Worm (Caenorhabditis elegans) whole organism, young adult: ENCODE data around the gene ipla-7.

ENCODE experiments used
- D2030.7 ChIP-seq: fragments of 200-800 bp; sonication (Bioruptor generic); IDR thresholded peaks from 2 replicates; pipeline ENCODE4 v1.3.6; 2022; ENCODE audit warnings: missing genetic modification reagents, missing genetic modification characterization, missing compliant biosample characterization
- F22D6.2 ChIP-seq: sonication (generic microtip); optimal IDR thresholded peaks from 2 replicates; lab custom pipeline; 2016; ENCODE audit warnings: mild to moderate bottlenecking, missing genetic modification characterization, missing compliant biosample characterization
- F33H1.4 ChIP-seq: fragments of 200-800 bp; sonication (Bioruptor generic); IDR thresholded peaks from 2 replicates; pipeline ENCODE4 v1.3.6; 2022; ENCODE audit warnings: missing genetic modification reagents, missing genetic modification characterization, missing compliant biosample characterization
- F39B2.1 ChIP-seq: fragments of 200-800 bp; sonication (Bioruptor generic); IDR thresholded peaks from 2 replicates; pipeline ENCODE4 v1.3.6; 2022; ENCODE audit warnings: missing genetic modification reagents, missing genetic modification characterization, missing compliant biosample characterization
- F57A8.1 ChIP-seq: fragments of 200-800 bp; sonication (Bioruptor generic); optimal IDR thresholded peaks from 2 replicates; lab custom pipeline; 2018; ENCODE audit warnings: mild to moderate bottlenecking, missing genetic modification characterization, moderate library complexity, missing compliant biosample characterization
- T26A5.8 ChIP-seq: sonication (generic microtip); optimal IDR thresholded peaks from 2 replicates; lab custom pipeline; 2016; ENCODE audit warnings: missing genetic modification characterization, missing compliant biosample characterization
- Y53G8AR.9 ChIP-seq: fragments of 200-800 bp; sonication (Bioruptor generic); conservative IDR thresholded peaks from 2 replicates; pipeline ENCODE4 v1.3.6; 2022; ENCODE audit warnings: missing genetic modification reagents, missing genetic modification characterization, missing compliant biosample characterization
- Y56A3A.18 ChIP-seq: fragments of 200-800 bp; sonication (Bioruptor generic); IDR thresholded peaks from 2 replicates; pipeline ENCODE4 v1.3.6; 2022; ENCODE audit warnings: missing genetic modification reagents, missing genetic modification characterization, missing compliant biosample characterization
- Y95B8A.8 ChIP-seq: fragments of 200-800 bp; sonication (Bioruptor generic); IDR thresholded peaks from 2 replicates; pipeline ENCODE4 v1.3.6; 2022; ENCODE audit warnings: missing genetic modification reagents, missing genetic modification characterization, missing compliant biosample characterization
- aptf-2 ChIP-seq: fragments of 200-800 bp; sonication (Bioruptor generic); conservative IDR thresholded peaks from 2 replicates; pipeline ENCODE4 v1.3.6; 2022; ENCODE audit warnings: missing genetic modification reagents, missing genetic modification characterization, missing compliant biosample characterization
- attf-3 ChIP-seq: fragments of 200-800 bp; sonication (Bioruptor generic); conservative IDR thresholded peaks from 2 replicates; pipeline ENCODE4 v1.3.6; 2022; ENCODE audit warnings: missing genetic modification reagents, missing genetic modification characterization, missing compliant biosample characterization
- bed-2 ChIP-seq: fragments of 200-800 bp; sonication (Bioruptor generic); IDR thresholded peaks from 2 replicates; pipeline ENCODE4 v1.3.6; 2022; ENCODE audit warnings: missing genetic modification reagents, missing genetic modification characterization, missing compliant biosample characterization
- cebp-1 ChIP-seq, 2 experiments: fragments of 200-800 bp in 1 of 2; sonication (Bioruptor generic) in 1 of 2; sonication (generic microtip) in 1 of 2; IDR thresholded peaks in 1 of 2; optimal IDR thresholded peaks in 1 of 2; 2 replicates each; pipeline versions ENCODE4 v1.3.6 to Lab custom; 2017 to 2022; ENCODE audit warnings: missing compliant biosample characterization in 2 of 2, missing genetic modification characterization in 2 of 2, mild to moderate bottlenecking in 1 of 2, missing genetic modification reagents in 1 of 2, moderate library complexity in 1 of 2
- dox-1 ChIP-seq: fragments of 200-800 bp; sonication (Bioruptor generic); IDR thresholded peaks from 2 replicates; pipeline ENCODE4 v1.3.6; 2022; ENCODE audit warnings: missing genetic modification reagents, missing genetic modification characterization, missing compliant biosample characterization
- dpff-1 ChIP-seq: sonication (generic microtip); optimal IDR thresholded peaks from 2 replicates; lab custom pipeline; 2017; ENCODE audit warnings: mild to moderate bottlenecking, missing genetic modification characterization, missing compliant biosample characterization
- dpl-1 ChIP-seq: fragments of 150-350 bp; optimal IDR thresholded peaks from 2 replicates; lab custom pipeline; 2014; ENCODE audit warnings: missing biosample characterization, missing genetic modification reagents, missing genetic modification characterization
- egrh-3 ChIP-seq: fragments of 200-800 bp; sonication (Bioruptor generic); IDR thresholded peaks from 2 replicates; pipeline ENCODE4 v1.3.6; 2022; ENCODE audit warnings: missing genetic modification reagents, missing genetic modification characterization, missing compliant biosample characterization
- fkh-3 ChIP-seq: sonication (generic microtip); optimal IDR thresholded peaks from 2 replicates; lab custom pipeline; 2016; ENCODE audit warnings: mild to moderate bottlenecking, missing genetic modification characterization, missing compliant biosample characterization
- him-1 ChIP-seq: sonication (generic microtip); optimal IDR thresholded peaks from 2 replicates; lab custom pipeline; 2016; ENCODE audit warnings: missing genotype, missing genetic modification reagents, missing genetic modification characterization, missing compliant biosample characterization
- hmg-20 ChIP-seq: fragments of 200-800 bp; sonication (Bioruptor generic); IDR thresholded peaks from 2 replicates; pipeline ENCODE4 v1.3.6; 2022; ENCODE audit warnings: missing genetic modification reagents, missing genetic modification characterization, missing compliant biosample characterization
- let-607 ChIP-seq, 2 experiments: fragments of 200-800 bp in 1 of 2; sonication (Bioruptor generic) in 1 of 2; sonication (generic microtip) in 1 of 2; optimal IDR thresholded peaks; 2 replicates each; lab custom pipeline; 2016 to 2018; ENCODE audit warnings: mild to moderate bottlenecking in 2 of 2, missing compliant biosample characterization in 2 of 2, missing genetic modification characterization in 2 of 2, moderate library complexity in 2 of 2, missing genotype in 1 of 2
- lin-35 ChIP-seq, 3 experiments: fragments of 150-350 bp in 2 of 3; sonication (generic microtip) in 1 of 3; optimal IDR thresholded peaks; 2 replicates each; lab custom pipeline; 2014 to 2018; ENCODE audit warnings: missing biosample characterization in 3 of 3, missing genetic modification characterization in 3 of 3, missing genetic modification reagents in 3 of 3
- lin-54 ChIP-seq: fragments of 200-800 bp; sonication (Bioruptor generic); optimal IDR thresholded peaks from 2 replicates; lab custom pipeline; 2018; ENCODE audit warnings: mild to moderate bottlenecking, missing genetic modification characterization, missing compliant biosample characterization
- lir-1 ChIP-seq: fragments of 200-800 bp; sonication (Bioruptor generic); conservative IDR thresholded peaks from 2 replicates; pipeline ENCODE4 v1.3.6; 2022; ENCODE audit warnings: missing genetic modification reagents, missing genetic modification characterization, missing compliant biosample characterization
- madf-10 ChIP-seq: sonication (generic microtip); optimal IDR thresholded peaks from 2 replicates; lab custom pipeline; 2016; ENCODE audit warnings: mild to moderate bottlenecking, missing genetic modification characterization, missing compliant biosample characterization
- mcd-1 ChIP-seq: fragments of 200-800 bp; sonication (Bioruptor generic); IDR thresholded peaks from 2 replicates; pipeline ENCODE4 v1.3.6; 2022; ENCODE audit warnings: missing genetic modification reagents, missing genetic modification characterization, missing compliant biosample characterization
- mel-28 ChIP-seq: sonication (generic microtip); optimal IDR thresholded peaks from 2 replicates; lab custom pipeline; 2016; ENCODE audit warnings: borderline replicate concordance, mild to moderate bottlenecking, missing genetic modification characterization, missing compliant biosample characterization
- mxl-1 ChIP-seq: sonication (generic microtip); optimal IDR thresholded peaks from 2 replicates; lab custom pipeline; 2016; ENCODE audit warnings: missing genetic modification characterization, missing compliant biosample characterization
- nfya-1 ChIP-seq: sonication (generic microtip); optimal IDR thresholded peaks from 2 replicates; lab custom pipeline; 2017; ENCODE audit warnings: antibody characterized with exemption, missing compliant biosample characterization, missing genetic modification characterization, borderline replicate concordance; ENCODE audit not compliant: insufficient read depth
- snpc-3.4 ChIP-seq: sonication (generic microtip); optimal IDR thresholded peaks from 2 replicates; lab custom pipeline; 2017; ENCODE audit warnings: missing genetic modification characterization, mild to moderate bottlenecking, missing compliant biosample characterization, antibody characterized with exemption, moderate library complexity, missing genotype, missing genetic modification reagents
- snpc-4 ChIP-seq, 5 experiments: fragments of 150-350 bp in 1 of 5; sonication (generic microtip) in 4 of 5; optimal IDR thresholded peaks; 2 replicates each; lab custom pipeline; 2014 to 2018; ENCODE audit warnings: missing genetic modification characterization in 5 of 5, missing biosample characterization in 3 of 5, antibody characterized with exemption in 2 of 5, mild to moderate bottlenecking in 2 of 5, missing compliant biosample characterization in 2 of 5, missing genotype in 2 of 5, moderate library complexity in 2 of 5, missing genetic modification reagents in 1 of 5
- tbp1 ChIP-seq: fragments of 200-800 bp; sonication (Bioruptor generic); optimal IDR thresholded peaks from 2 replicates; lab custom pipeline; 2018; ENCODE audit warnings: mild to moderate bottlenecking, missing genetic modification characterization, missing compliant biosample characterization
- zfh-2 ChIP-seq: fragments of 200-800 bp; sonication (Bioruptor generic); conservative IDR thresholded peaks from 2 replicates; pipeline ENCODE4 v1.3.6; 2022; ENCODE audit warnings: missing genetic modification reagents, missing genetic modification characterization, missing compliant biosample characterization
- zim-3 ChIP-seq: sonication (generic microtip); optimal IDR thresholded peaks from 2 replicates; lab custom pipeline; 2017; ENCODE audit warnings: mild to moderate bottlenecking, missing genetic modification characterization, moderate library complexity, missing compliant biosample characterization
- ztf-18 ChIP-seq: sonication (generic microtip); optimal IDR thresholded peaks from 2 replicates; lab custom pipeline; 2016; ENCODE audit warnings: missing genotype, mild to moderate bottlenecking, missing genetic modification characterization, missing compliant biosample characterization
- ztf-22 ChIP-seq: fragments of 200-800 bp; sonication (Bioruptor generic); optimal IDR thresholded peaks from 2 replicates; lab custom pipeline; 2018; ENCODE audit warnings: mild to moderate bottlenecking, missing genetic modification characterization, moderate library complexity, missing compliant biosample characterization

ipla-7 gene

DNA sequence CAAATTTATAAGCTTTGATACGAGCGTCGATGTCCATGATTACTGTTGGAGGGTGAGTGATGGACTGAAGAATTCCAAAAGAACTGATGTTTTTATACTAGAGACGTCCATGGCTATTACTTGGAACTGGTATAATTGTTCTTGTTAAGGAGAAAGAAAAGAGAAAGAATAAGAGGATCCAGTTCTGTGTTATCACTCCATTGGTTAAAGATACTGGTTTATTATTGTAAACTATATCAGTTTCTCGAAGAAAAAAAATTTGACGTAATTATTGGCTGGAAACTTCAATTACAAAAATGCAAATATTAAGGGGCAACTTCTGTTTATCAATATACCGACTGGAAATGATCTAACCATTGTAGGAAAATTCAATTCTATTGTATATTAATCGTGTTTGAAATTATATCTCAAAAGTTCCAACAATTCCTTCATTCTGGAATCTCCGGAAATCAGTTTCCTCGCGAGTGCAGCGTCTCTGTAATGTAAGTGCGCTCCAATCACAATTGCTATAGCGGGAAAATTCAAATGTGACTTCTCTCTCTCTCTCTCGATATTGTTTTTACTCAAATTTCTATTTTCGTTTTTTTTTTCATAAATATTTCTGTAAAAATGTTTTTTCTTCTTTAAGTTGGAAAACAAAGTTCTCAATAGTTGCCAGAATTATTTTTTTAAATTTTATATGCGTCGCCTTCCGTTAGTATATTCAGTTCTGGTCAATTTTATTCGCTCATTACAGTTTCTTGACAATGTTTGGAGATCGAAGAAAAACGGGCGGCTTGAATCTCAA lies 22.9 kb upstream of the ipla-7 start, which contains the start of the genes col-2 and ndc-80 (continued):
- no peak for TF ChIP-seq egrh-3 (GFP tag; lab: Robert Waterston, UW)
- TF ChIP-seq T26A5.8 = no peak
- no peak for TF ChIP-seq aptf-2
- no peak for TF ChIP-seq zim-3 (tag; lab: Kevin White, UChicago)
- TF ChIP-seq snpc-4 (GFP tag; optimal IDR thresholded peaks at IDR 0.05; lab: Kevin White, UChicago) = no peak
- TF ChIP-seq snpc-4 (tag; optimal IDR thresholded peaks at IDR 0.05; lab: Kevin White, UChicago) = peak in 2 of 4 experiments; percentile 26 to 46
- no peak for TF ChIP-seq dpff-1 (tag; lab: Kevin White, UChicago)
- TF ChIP-seq F39B2.1 = no peak
- TF ChIP-seq F22D6.2 (tag; lab: Kevin White, UChicago) = no peak
- no peak for TF ChIP-seq ztf-22
- TF ChIP-seq F57A8.1 (GFP tag; lab: Kevin White, UChicago) = no peak
- TF ChIP-seq lin-54 (GFP tag; lab: Kevin White, UChicago) = peak; percentile 78
- TF ChIP-seq mcd-1 = peak; percentile 91
- no peak for TF ChIP-seq mxl-1 (tag; lab: Kevin White, UChicago)
- TF ChIP-seq him-1 (tag; lab: Kevin White, UChicago) = peak; percentile 4
- no peak for TF ChIP-seq Y95B8A.8 (GFP tag; lab: Robert Waterston, UW)
- no peak for TF ChIP-seq hmg-20 (GFP tag; lab: Robert Waterston, UW)
- TF ChIP-seq let-607 (tag; optimal IDR thresholded peaks at IDR 0.05; lab: Kevin White, UChicago) = no peak
- TF ChIP-seq snpc-3.4 (tag; lab: Kevin White, UChicago) = peak; percentile 55
- TF ChIP-seq ztf-18 (tag; lab: Kevin White, UChicago) = no peak
- no peak for TF ChIP-seq cebp-1 (GFP tag; IDR thresholded peaks at IDR 0.05; lab: Robert Waterston, UW)
- TF ChIP-seq cebp-1 (tag; optimal IDR thresholded peaks at IDR 0.05; lab: Kevin White, UChicago) = no peak
- peak; percentile 48; the same call in 1 of the 2 replicates for TF ChIP-seq D2030.7 (GFP tag; lab: Robert Waterston, UW)
- TF ChIP-seq mel-28 (tag; lab: Kevin White, UChicago) = no peak
- no peak for TF ChIP-seq bed-2 (GFP tag; lab: Robert Waterston, UW)
- peak; percentile 62; the same call in 1 of the 2 replicates for TF ChIP-seq attf-3 (GFP tag; lab: Robert Waterston, UW)
- TF ChIP-seq F33H1.4 (GFP tag; lab: Robert Waterston, UW) = no peak
- TF ChIP-seq tbp1 = peak; percentile 23
- TF ChIP-seq dpl-1 (GFP tag; lab: Kevin White, UChicago) = peak; percentile 68
- peak in 1 of 3 experiments; percentile 7 for TF ChIP-seq lin-35 (GFP tag; optimal IDR thresholded peaks at IDR 0.05; lab: Kevin White, UChicago)
- TF ChIP-seq Y53G8AR.9 (GFP tag; lab: Robert Waterston, UW) = no peak

- TF ChIP-seq nfya-1 (tag; lab: Kevin White, UChicago) (no peak), mcd-1 (peak; percentile 44; the same call in 1 of the 2 replicates), madf-10 (tag; lab: Kevin White, UChicago) (no peak), zfh-2 (GFP tag; lab: Robert Waterston, UW) (peak; percentile 95), dox-1 (GFP tag; lab: Robert Waterston, UW) (peak; percentile 35; the same call in 1 of the 2 replicates), fkh-3 (tag; lab: Kevin White, UChicago) (peak; percentile 10), egrh-3 (GFP tag; lab: Robert Waterston, UW) (peak; percentile 99), lir-1 (GFP tag; lab: Robert Waterston, UW) (0 out of 2 replicates have a peak, but pooled peaks have one; percentile 7), Y56A3A.18 (GFP tag; lab: Robert Waterston, UW) (no peak)
- TF ChIP-seq, all 124 proteins: peak for 6
Measured at ce11 chrIV:10084323-10084959, 21.8 kb upstream of the ipla-7 start, which contains the start of gene W01B6.8. W01B6.8 (minus strand) TSS chrIV:10084373.
